Worm (Caenorhabditis elegans): ENCODE data around the gene K01D12.1.
A peak's percentile ranks its signal among the peaks of the same experiment; 100 is the strongest.

Gene K01D12.1

DNA sequence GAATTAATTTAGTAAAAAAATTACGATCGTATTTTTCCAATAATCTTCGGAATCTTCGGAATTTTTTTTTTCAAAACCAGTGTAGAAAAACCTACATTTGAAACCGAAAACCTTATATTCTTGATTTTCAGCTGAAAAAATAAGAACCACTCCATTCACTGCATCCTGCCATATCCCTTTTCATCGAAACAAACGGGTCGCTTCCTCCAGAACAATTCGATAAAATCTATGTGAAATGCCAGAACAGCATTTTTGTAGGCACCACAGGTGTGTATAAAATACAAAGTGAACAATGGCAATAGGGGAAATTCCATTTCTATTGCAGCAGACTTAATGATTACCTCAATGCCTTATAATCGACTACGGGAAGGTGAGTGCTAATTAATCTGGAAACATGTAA is at the start of gene K01D12.1:
K01D12.1 (plus strand) TSS at position 301 of the 400 bp plus-strand sequence.
- TF ChIP-seq tab-1 (GFP tag; IDR thresholded peaks at IDR 0.05), result no peak
- no peak for TF ChIP-seq ztf-29 (GFP tag; IDR thresholded peaks at IDR 0.05)
- TF ChIP-seq med-1 (GFP tag; optimal IDR thresholded peaks at IDR 0.05; ENCODE audit: insufficient read depth), result no peak
- no peak for TF ChIP-seq klf-2 (GFP tag; conservative IDR thresholded peaks at IDR 0.05)
- no peak for TF ChIP-seq flt-1 (GFP tag; IDR thresholded peaks at IDR 0.05)
- TF ChIP-seq cog-1 (tag; optimal IDR thresholded peaks at IDR 0.05), result no peak
- no peak for TF ChIP-seq ztf-23 (GFP tag; IDR thresholded peaks at IDR 0.05)

DNA sequence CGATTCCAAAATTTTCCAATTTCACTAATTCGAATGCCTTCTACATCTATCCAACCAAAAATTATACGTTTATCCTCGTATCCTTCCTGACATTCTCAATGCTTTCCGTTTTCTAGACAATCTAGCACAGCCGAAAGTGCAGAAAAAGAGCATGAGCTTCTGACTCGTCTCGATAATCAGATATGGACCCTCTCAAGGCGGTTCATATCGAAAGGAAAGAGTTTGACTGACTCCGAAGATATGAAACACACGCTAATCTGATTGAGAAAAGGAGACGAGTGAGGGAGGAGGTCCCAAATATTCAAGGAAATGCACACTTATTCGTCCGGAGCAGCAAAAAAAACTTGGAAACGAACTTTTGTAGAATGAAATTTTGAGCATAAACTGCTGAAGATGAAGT is 48.2 kb upstream of the K01D12.1 start:
- TF ChIP-seq tab-1 (GFP tag; IDR thresholded peaks at IDR 0.05) (no peak), klf-2 (GFP tag; conservative IDR thresholded peaks at IDR 0.05) (no peak), ref-1 (GFP tag; conservative IDR thresholded peaks at IDR 0.05) (no peak), T22C8.4 (GFP tag; IDR thresholded peaks at IDR 0.05) (no peak), ztf-23 (GFP tag; IDR thresholded peaks at IDR 0.05) (no peak), cog-1 (tag; optimal IDR thresholded peaks at IDR 0.05) (no peak), flt-1 (GFP tag; IDR thresholded peaks at IDR 0.05) (no peak), ztf-29 (GFP tag; IDR thresholded peaks at IDR 0.05) (no peak), med-1 (GFP tag; optimal IDR thresholded peaks at IDR 0.05; ENCODE audit: insufficient read depth) (no peak)

DNA sequence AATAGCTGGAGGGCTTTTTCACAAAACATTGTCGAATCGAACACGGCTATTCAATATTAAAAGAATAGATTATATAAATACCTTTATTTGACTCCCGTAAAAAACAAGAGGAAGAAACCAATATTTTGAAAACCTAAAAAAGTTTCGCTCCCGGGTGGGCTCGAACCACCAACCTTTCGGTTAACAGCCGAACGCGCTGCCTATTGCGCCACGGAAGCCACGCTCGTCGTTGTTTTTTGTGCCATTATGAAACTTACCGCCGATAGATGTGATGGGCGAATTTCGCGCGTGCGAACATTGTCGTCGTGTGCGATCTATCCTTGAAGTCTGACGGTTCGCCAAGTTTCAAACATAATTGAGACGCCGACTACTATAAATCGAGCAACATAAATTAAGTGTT is 45.5 kb upstream of the K01D12.1 start:
- TF ChIP-seq tab-1 (GFP tag; IDR thresholded peaks at IDR 0.05), result peak; percentile 61; the same call in 1 of the 2 replicates
- TF ChIP-seq ztf-23 (GFP tag; IDR thresholded peaks at IDR 0.05), result peak; percentile 71
- no peak for TF ChIP-seq klf-2 (GFP tag; conservative IDR thresholded peaks at IDR 0.05)
- TF ChIP-seq ref-1 (GFP tag; conservative IDR thresholded peaks at IDR 0.05), result peak; percentile 46; the same call in 1 of the 2 replicates
- peak; percentile 79 for TF ChIP-seq flt-1 (GFP tag; IDR thresholded peaks at IDR 0.05)
- no peak for TF ChIP-seq cog-1 (tag; optimal IDR thresholded peaks at IDR 0.05)

DNA sequence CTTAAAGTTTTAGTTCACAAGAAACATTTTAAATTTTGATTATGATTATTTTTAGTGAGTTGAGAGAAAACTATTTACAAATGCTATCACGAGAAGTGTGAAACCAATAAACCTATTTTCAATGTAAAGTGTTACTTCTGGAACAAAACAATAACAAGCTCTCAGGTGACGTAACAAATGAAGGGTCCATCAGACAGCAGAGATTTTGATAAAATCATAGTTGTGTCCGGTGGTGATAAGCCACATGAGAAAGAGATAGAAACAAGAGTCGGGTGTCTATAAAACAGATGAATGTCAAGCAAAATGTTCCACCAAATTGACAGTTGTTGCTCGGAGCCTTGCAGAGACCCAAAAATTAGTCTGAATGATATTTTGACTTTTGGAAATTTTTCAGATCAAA is 43.0 kb upstream of the K01D12.1 start:
- TF ChIP-seq med-1 (GFP tag; optimal IDR thresholded peaks at IDR 0.05; ENCODE audit: insufficient read depth) (no peak), flt-1 (GFP tag; IDR thresholded peaks at IDR 0.05) (no peak), klf-2 (GFP tag; conservative IDR thresholded peaks at IDR 0.05) (no peak), tab-1 (GFP tag; IDR thresholded peaks at IDR 0.05) (no peak), T22C8.4 (GFP tag; IDR thresholded peaks at IDR 0.05) (no peak), cog-1 (tag; optimal IDR thresholded peaks at IDR 0.05) (no peak), ref-1 (GFP tag; conservative IDR thresholded peaks at IDR 0.05) (no peak), ztf-23 (GFP tag; IDR thresholded peaks at IDR 0.05) (no peak), ztf-29 (GFP tag; IDR thresholded peaks at IDR 0.05) (no peak)

DNA sequence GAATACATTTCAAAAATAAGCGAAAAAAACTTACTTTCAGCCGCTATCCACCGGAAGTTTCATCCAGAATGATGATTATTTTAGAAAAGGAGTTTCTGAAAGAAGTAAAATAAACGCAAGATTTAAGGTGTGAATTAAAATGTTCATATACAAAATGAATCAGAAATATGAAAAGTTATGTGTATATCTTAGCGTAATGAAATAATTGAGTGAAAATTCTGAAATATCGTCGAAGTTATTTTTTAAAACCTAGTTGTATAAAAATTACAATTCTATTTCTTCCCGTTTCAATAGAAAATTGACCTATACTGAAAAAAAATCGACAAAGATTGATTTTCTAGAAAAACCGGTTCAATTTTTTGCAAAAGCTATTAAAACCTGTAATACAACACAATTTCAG is 39.5 kb upstream of the K01D12.1 start, which contains the start of gene twk-13:
twk-13 (minus strand) TSS at position 101 of the 400 bp plus-strand sequence.
- TF ChIP-seq T22C8.4 (GFP tag; IDR thresholded peaks at IDR 0.05) (no peak), ztf-23 (GFP tag; IDR thresholded peaks at IDR 0.05) (no peak), ref-1 (GFP tag; conservative IDR thresholded peaks at IDR 0.05) (no peak), flt-1 (GFP tag; IDR thresholded peaks at IDR 0.05) (no peak), med-1 (GFP tag; optimal IDR thresholded peaks at IDR 0.05; ENCODE audit: insufficient read depth) (no peak), tab-1 (GFP tag; IDR thresholded peaks at IDR 0.05) (no peak), cog-1 (tag; optimal IDR thresholded peaks at IDR 0.05) (no peak), ztf-29 (GFP tag; IDR thresholded peaks at IDR 0.05) (no peak), klf-2 (GFP tag; conservative IDR thresholded peaks at IDR 0.05) (no peak)

DNA sequence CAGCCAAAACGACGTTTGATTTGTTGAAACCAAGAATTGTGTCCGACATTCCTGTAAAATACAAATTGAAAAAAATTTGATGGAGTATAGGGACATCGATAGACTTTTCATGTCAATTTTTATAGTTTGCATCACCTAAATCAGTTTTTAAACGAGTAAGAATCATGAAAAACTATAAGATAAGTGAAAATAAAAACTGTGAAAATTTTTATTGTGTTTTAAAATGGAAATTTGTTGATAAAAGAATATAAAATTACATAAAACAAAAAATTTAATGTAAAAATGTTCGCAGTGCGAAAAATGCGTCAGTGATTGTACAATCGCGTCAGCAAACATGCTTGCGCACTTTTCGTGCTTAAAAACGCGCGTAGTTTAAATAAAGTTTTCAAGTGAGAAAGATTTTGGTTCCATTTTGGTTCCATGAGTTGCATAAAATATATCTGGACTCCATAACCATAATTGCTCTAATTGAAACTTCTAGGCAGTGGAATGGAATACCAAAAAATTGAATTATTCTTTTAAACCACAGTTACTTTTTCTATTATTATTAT is 33.9 kb upstream of the K01D12.1 start, which contains the start of gene tomm-20:
tomm-20 (minus strand) TSS at position 51 of the 551 bp plus-strand sequence.
- TF ChIP-seq tab-1 (GFP tag; IDR thresholded peaks at IDR 0.05), result no peak
- TF ChIP-seq T22C8.4 (GFP tag; IDR thresholded peaks at IDR 0.05), result no peak
- TF ChIP-seq ztf-23 (GFP tag; IDR thresholded peaks at IDR 0.05), result peak; percentile 88
- TF ChIP-seq flt-1 (GFP tag; IDR thresholded peaks at IDR 0.05), result peak; percentile 87
- TF ChIP-seq cog-1 (tag; optimal IDR thresholded peaks at IDR 0.05), result peak; percentile 83
- no peak for TF ChIP-seq ref-1 (GFP tag; conservative IDR thresholded peaks at IDR 0.05)
- TF ChIP-seq med-1 (GFP tag; optimal IDR thresholded peaks at IDR 0.05; ENCODE audit: insufficient read depth), result peak; percentile 54
- TF ChIP-seq klf-2 (GFP tag; conservative IDR thresholded peaks at IDR 0.05), result peak; percentile 72

DNA sequence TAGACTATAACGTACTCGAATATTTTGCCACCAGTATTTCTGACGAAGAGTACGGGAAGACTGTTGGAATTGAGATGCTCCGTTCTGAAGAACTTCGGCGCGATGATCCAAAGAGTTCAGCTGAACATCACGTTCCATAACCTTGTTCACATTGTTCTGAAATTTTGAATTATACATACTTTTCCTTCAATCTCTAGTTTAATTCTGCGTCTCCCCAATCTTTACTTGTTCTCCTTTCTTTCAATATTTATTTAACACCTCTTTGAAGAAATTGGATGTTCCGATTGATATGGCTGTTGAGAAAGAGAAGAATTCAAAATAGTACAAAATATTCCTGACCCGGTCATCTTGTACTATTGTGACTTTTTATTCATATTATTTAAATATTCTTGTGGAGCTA is 32.5 kb upstream of the K01D12.1 start, which contains the start of gene F23H12.3:
F23H12.3 (plus strand) TSS at position 301 of the 400 bp plus-strand sequence.
- TF ChIP-seq ref-1 (GFP tag; conservative IDR thresholded peaks at IDR 0.05) (no peak), med-1 (GFP tag; optimal IDR thresholded peaks at IDR 0.05; ENCODE audit: insufficient read depth) (no peak), cog-1 (tag; optimal IDR thresholded peaks at IDR 0.05) (no peak), ztf-23 (GFP tag; IDR thresholded peaks at IDR 0.05) (no peak), tab-1 (GFP tag; IDR thresholded peaks at IDR 0.05) (no peak), flt-1 (GFP tag; IDR thresholded peaks at IDR 0.05) (no peak), ztf-29 (GFP tag; IDR thresholded peaks at IDR 0.05) (no peak), T22C8.4 (GFP tag; IDR thresholded peaks at IDR 0.05) (no peak), klf-2 (GFP tag; conservative IDR thresholded peaks at IDR 0.05) (no peak)

DNA sequence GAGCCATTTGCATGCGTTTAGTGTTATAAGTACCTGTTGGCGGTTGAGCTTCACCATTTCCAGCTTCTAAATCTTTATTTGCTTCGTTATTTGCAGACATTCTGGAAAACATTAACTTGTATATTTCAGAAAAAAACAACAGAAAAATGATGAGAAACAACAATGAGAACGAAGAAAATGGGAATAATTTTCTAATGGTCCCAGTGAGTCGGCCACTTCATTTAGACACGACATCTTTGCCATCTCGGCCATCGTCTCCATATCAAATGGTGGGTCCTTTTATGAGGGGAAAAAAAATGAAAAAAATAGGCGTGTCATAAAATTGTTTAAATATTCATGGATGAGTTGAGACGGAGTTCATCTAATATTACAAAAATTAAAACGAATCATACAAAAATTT is 31.5 kb upstream of the K01D12.1 start, which contains the start of gene snb-2:
snb-2 (minus strand) TSS at position 101 of the 400 bp plus-strand sequence.
- no peak for TF ChIP-seq klf-2 (GFP tag; conservative IDR thresholded peaks at IDR 0.05)
- TF ChIP-seq tab-1 (GFP tag; IDR thresholded peaks at IDR 0.05), result no peak
- no peak for TF ChIP-seq ztf-29 (GFP tag; IDR thresholded peaks at IDR 0.05)
- no peak for TF ChIP-seq ref-1 (GFP tag; conservative IDR thresholded peaks at IDR 0.05)
- TF ChIP-seq med-1 (GFP tag; optimal IDR thresholded peaks at IDR 0.05; ENCODE audit: insufficient read depth), result no peak

DNA sequence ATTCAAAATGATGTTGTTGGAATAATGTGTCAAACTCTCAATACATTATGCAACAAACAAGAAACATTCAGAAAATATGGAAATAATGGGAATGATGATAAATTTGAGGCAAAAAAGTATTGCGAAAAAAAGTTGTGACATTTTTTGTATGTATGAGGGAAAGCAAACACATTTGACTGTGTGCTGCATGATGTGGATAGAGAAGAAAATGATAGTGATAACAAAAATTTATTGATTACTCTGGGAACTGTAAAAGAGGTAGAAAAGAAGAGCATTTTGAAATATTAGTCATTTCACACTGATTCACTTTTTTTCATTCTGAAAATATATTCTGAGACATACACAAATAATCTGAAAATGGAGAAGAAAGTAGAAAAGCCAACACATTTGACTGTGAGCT is 29.5 kb upstream of the K01D12.1 start:
- TF ChIP-seq flt-1 (GFP tag; IDR thresholded peaks at IDR 0.05) (no peak), cog-1 (tag; optimal IDR thresholded peaks at IDR 0.05) (no peak), ztf-29 (GFP tag; IDR thresholded peaks at IDR 0.05) (no peak), klf-2 (GFP tag; conservative IDR thresholded peaks at IDR 0.05) (no peak), med-1 (GFP tag; optimal IDR thresholded peaks at IDR 0.05; ENCODE audit: insufficient read depth) (no peak)

DNA sequence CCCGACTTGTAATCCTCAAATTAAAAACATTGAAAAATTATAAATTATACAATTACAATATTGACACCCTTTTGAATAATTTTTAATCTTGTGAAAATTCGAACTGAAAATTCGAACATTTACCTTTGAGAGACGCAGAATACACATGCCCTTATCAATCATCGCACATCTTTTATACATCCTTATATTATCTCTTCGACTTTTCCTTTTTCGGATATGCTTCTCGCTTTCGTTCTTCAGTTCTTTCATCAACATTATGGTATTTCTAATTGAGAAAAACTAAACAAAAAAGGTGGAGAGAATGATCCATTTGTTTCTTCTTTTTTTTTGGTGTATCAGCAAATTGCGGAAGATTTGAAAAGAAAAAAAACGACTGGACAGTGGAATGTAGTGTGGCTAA is 28.0 kb upstream of the K01D12.1 start:
- TF ChIP-seq med-1 (GFP tag; optimal IDR thresholded peaks at IDR 0.05; ENCODE audit: insufficient read depth) (no peak), flt-1 (GFP tag; IDR thresholded peaks at IDR 0.05) (no peak), klf-2 (GFP tag; conservative IDR thresholded peaks at IDR 0.05) (no peak), cog-1 (tag; optimal IDR thresholded peaks at IDR 0.05) (no peak)
